Worm (Caenorhabditis elegans) whole organism, L3 larva: ENCODE measurements around the gene T04F8.8.

Experiments used
- elt-3 ChIP-seq, 3 experiments: fragments of 150-350 bp in 1 of 3; sonication (generic microtip) in 2 of 3; optimal IDR thresholded peaks; 2 replicates in 2 of 3; 4 replicates in 1 of 3; lab custom pipeline; 2014 to 2017; ENCODE audit warnings: missing biosample characterization in 3 of 3, missing genetic modification characterization in 3 of 3
- pqm-1 ChIP-seq: fragments of 150-350 bp; optimal IDR thresholded peaks from 2 replicates; lab custom pipeline; 2017; ENCODE audit warnings: missing biosample characterization, missing genetic modification characterization, inconsistent platforms

- TF ChIP-seq pqm-1 (tag; lab: Kevin White, UChicago), result no peak
- no peak for TF ChIP-seq elt-3 (tag; optimal IDR thresholded peaks at IDR 0.05; lab: Kevin White, UChicago)
Measured at ce11 chrX:11617387-11617786, 29.9 kb upstream of the T04F8.8 start, which contains the start of gene F52D10.4.
